Fruit fly (Drosophila melanogaster): ENCODE results near the gene Or2a.

DNA sequence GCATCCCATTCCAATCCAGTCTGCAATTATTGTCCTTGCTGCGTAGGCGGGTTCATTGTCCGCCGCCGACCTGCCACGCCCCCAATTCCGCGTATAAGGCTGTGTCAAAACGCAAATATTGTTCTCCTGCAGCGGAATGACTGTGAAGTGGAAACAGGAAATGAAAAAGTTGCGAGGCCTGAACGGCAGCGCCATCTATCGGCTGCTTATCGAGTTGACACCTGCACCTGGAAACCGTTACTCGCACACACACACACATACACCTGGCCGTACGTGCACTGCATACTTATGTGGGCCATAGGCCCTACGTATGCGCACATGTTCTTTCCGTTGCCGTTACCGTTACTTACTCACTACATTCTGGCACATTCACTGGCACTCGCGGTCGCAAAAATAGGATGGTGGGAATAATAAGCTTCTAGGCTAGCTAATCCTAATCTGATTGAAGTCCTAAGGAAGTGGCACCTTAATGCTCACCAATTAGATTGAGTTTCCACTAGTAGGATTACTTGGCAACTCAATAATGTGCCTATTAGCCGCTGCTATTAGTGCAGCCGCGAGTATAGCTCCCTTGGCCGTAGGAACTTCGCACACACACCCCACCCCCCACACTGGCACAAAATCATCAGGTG lies 12.7 kb downstream of the Or2a start:
- TF ChIP-seq CG16863 (GFP tag; optimal IDR thresholded peaks at IDR 0.05) (no peak), Ssrp (tag; optimal IDR thresholded peaks at IDR 0.05) (no peak), CG11504 (tag; optimal IDR thresholded peaks at IDR 0.05) (peak; percentile 7), tna (GFP tag; IDR thresholded peaks at IDR 0.05; ENCODE audit: partially characterized antibody) (no peak), E2f2 (GFP tag; IDR thresholded peaks at IDR 0.05) (no peak), Elba2 (GFP tag; optimal IDR thresholded peaks at IDR 0.05) (no peak), Usf (GFP tag; optimal IDR thresholded peaks at IDR 0.05) (no peak), CG2199 (GFP tag; IDR thresholded peaks at IDR 0.05) (no peak), psq (GFP tag; optimal IDR thresholded peaks at IDR 0.05) (no peak), sisA (GFP tag; IDR thresholded peaks at IDR 0.05) (no peak), BtbVII (GFP tag; optimal IDR thresholded peaks at IDR 0.05) (no peak)
